Worm (Caenorhabditis elegans): ENCODE measurements around the gene srx-95.

DNA sequence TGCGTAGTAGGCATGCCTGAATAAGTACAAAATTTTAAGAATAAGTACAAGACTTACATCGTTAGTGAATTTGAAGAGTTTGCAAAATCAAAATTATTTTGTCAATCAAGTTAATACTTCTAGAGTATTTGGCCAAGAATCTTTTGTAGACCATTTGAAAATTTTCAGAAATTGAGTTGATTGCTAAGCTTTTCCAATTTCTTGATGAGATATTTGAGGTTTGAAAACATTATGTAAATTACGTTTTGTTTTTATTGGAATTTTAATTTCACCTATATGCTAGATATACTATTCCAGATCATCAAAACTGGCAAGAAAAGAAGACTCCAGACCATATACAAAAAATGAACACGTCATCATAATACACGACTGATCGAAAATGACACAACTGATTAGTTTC lies 48.5 kb upstream of the srx-95 start, which contains the start of gene tab-1:
- no peak for TF ChIP-seq nhr-28 (tag; optimal IDR thresholded peaks at IDR 0.05)
- no peak for TF ChIP-seq snpc-4 (tag; optimal IDR thresholded peaks at IDR 0.05)
- TF ChIP-seq egl-27 (tag; optimal IDR thresholded peaks at IDR 0.05) = no peak
- no peak for TF ChIP-seq pqm-1 (tag; optimal IDR thresholded peaks at IDR 0.05)
- TF ChIP-seq hlh-4 (tag; optimal IDR thresholded peaks at IDR 0.05) = no peak
- no peak for TF ChIP-seq ceh-82 (tag; optimal IDR thresholded peaks at IDR 0.05)
- TF ChIP-seq sox-4 (tag; optimal IDR thresholded peaks at IDR 0.05) = no peak
- TF ChIP-seq nhr-237 (tag; optimal IDR thresholded peaks at IDR 0.05) = no peak
- TF ChIP-seq F16B12.6 (tag; optimal IDR thresholded peaks at IDR 0.05) = no peak
- TF ChIP-seq ztf-4 (tag; optimal IDR thresholded peaks at IDR 0.05) = no peak
- no peak for TF ChIP-seq nhr-76 (tag; optimal IDR thresholded peaks at IDR 0.05)
